Fruit fly (Drosophila melanogaster) whole organism, embryonic: Measurements from ENCODE around the gene CG1136.

Source experiments
- Blimp-1 ChIP-seq: fragments of 200-800 bp; sonication (Bioruptor generic); optimal IDR thresholded peaks from 3 replicates; lab custom pipeline; 2018; ENCODE audit warnings: missing biosample characterization, missing genetic modification characterization, mild to moderate bottlenecking, moderate library complexity, missing genetic modification reagents
- CG10366 ChIP-seq: fragments of 200-800 bp; sonication (Bioruptor generic); IDR thresholded peaks from 2 replicates; pipeline ENCODE4 v1.3.6; 2022; ENCODE audit warnings: missing biosample characterization, missing genetic modification characterization
- CG11504 ChIP-seq: fragments of 200-800 bp; sonication (Bioruptor generic); optimal IDR thresholded peaks from 3 replicates; lab custom pipeline; 2019; ENCODE audit warnings: missing biosample characterization, mild to moderate bottlenecking, missing genetic modification characterization, moderate library complexity
- CG12219 ChIP-seq: fragments of 200-800 bp; sonication (Bioruptor generic); optimal IDR thresholded peaks from 3 replicates; lab custom pipeline; 2018; ENCODE audit warnings: missing biosample characterization, mild to moderate bottlenecking, missing genetic modification characterization
- CG1233 ChIP-seq: fragments of 200-800 bp; sonication (Bioruptor generic); optimal IDR thresholded peaks from 4 replicates; lab custom pipeline; 2018; ENCODE audit warnings: missing biosample characterization, mild to moderate bottlenecking, missing genetic modification characterization
- CG12769 ChIP-seq: fragments of 200-800 bp; sonication (Bioruptor generic); optimal IDR thresholded peaks from 2 replicates; lab custom pipeline; 2019; ENCODE audit warnings: missing biosample characterization, mild to moderate bottlenecking, missing genetic modification characterization, moderate library complexity
- CG13424 ChIP-seq: fragments of 200-800 bp; sonication (Bioruptor generic); optimal IDR thresholded peaks from 2 replicates; lab custom pipeline; 2019; ENCODE audit warnings: missing biosample characterization, mild to moderate bottlenecking, missing genetic modification characterization, moderate library complexity
- CG13624 ChIP-seq: fragments of 200-800 bp; sonication (Bioruptor generic); optimal IDR thresholded peaks from 2 replicates; lab custom pipeline; 2016; ENCODE audit warnings: missing biosample characterization, missing genetic modification characterization
- CG14441 ChIP-seq: fragments of 200-800 bp; sonication (Bioruptor generic); IDR thresholded peaks from 2 replicates; pipeline ENCODE4 v1.3.6; 2022; ENCODE audit warnings: missing biosample characterization, missing genetic modification characterization
- CG15696 ChIP-seq: fragments of 200-800 bp; sonication (Bioruptor generic); optimal IDR thresholded peaks from 2 replicates; lab custom pipeline; 2019; ENCODE audit warnings: missing biosample characterization, mild to moderate bottlenecking, missing genetic modification characterization, moderate library complexity
- CG17359 ChIP-seq: fragments of 200-800 bp; sonication (Bioruptor generic); optimal IDR thresholded peaks from 3 replicates; lab custom pipeline; 2018; ENCODE audit warnings: missing biosample characterization, mild to moderate bottlenecking, missing genetic modification characterization, moderate library complexity
- CG2199 ChIP-seq: fragments of 200-800 bp; sonication (Bioruptor generic); IDR thresholded peaks from 3 replicates; pipeline ENCODE4 v1.3.6; 2022; ENCODE audit warnings: missing biosample characterization, missing genetic modification characterization
- CG2202 ChIP-seq: fragments of 200-800 bp; sonication (Bioruptor generic); optimal IDR thresholded peaks from 2 replicates; lab custom pipeline; 2018; ENCODE audit warnings: missing biosample characterization, mild to moderate bottlenecking, missing genetic modification characterization
- CG2712 ChIP-seq: fragments of 200-800 bp; optimal IDR thresholded peaks from 3 replicates; lab custom pipeline; 2019; ENCODE audit warnings: missing biosample characterization, mild to moderate bottlenecking, missing genetic modification characterization, moderate library complexity
- CG31224 ChIP-seq: fragments of 200-800 bp; sonication (Bioruptor generic); IDR thresholded peaks from 2 replicates; pipeline ENCODE4 v1.3.6; 2022; ENCODE audit warnings: missing biosample characterization, missing genetic modification characterization
- CG31441 ChIP-seq: fragments of 200-800 bp; sonication (Bioruptor generic); IDR thresholded peaks from 2 replicates; pipeline ENCODE4 v1.3.6; 2022; ENCODE audit warnings: missing biosample characterization, missing genetic modification characterization
- CG4820 ChIP-seq: fragments of 200-800 bp; sonication (Bioruptor generic); optimal IDR thresholded peaks from 3 replicates; lab custom pipeline; 2016; ENCODE audit warnings: missing biosample characterization, missing genetic modification characterization
- CG5180 ChIP-seq: fragments of 200-800 bp; sonication (Bioruptor generic); optimal IDR thresholded peaks from 3 replicates; lab custom pipeline; 2017; ENCODE audit warnings: missing biosample characterization, missing genetic modification characterization, mild to moderate bottlenecking, moderate library complexity, missing genetic modification reagents
- GATAe ChIP-seq: fragments of 200-800 bp; sonication (Bioruptor generic); conservative IDR thresholded peaks from 2 replicates; pipeline ENCODE4 v1.3.6; 2022; ENCODE audit warnings: missing biosample characterization, missing genetic modification characterization
- HHEX ChIP-seq: fragments of 200-800 bp; sonication (Bioruptor generic); optimal IDR thresholded peaks from 3 replicates; lab custom pipeline; 2017; ENCODE audit warnings: missing biosample characterization, mild to moderate bottlenecking, missing genetic modification characterization, missing genetic modification reagents
- Hr51 ChIP-seq, 2 experiments: fragments of 200-800 bp; sonication (Bioruptor generic); optimal IDR thresholded peaks; 2 replicates in 1 of 2; 3 replicates in 1 of 2; lab custom pipeline; 2016 to 2018; ENCODE audit warnings: missing biosample characterization in 2 of 2, missing genetic modification characterization in 2 of 2, mild to moderate bottlenecking in 1 of 2, moderate library complexity in 1 of 2
- Hr78 ChIP-seq, 2 experiments: fragments of 200-800 bp in 1 of 2; fragments of >200 bp in 1 of 2; sonication (Bioruptor generic) in 1 of 2; optimal IDR thresholded peaks; 2 replicates each; lab custom pipeline; 2017 to 2019; ENCODE audit warnings: missing biosample characterization in 2 of 2, missing genetic modification characterization in 2 of 2, mild to moderate bottlenecking in 1 of 2, moderate library complexity in 1 of 2
- NC2α ChIP-seq: fragments of 200-800 bp; sonication (Bioruptor generic); optimal IDR thresholded peaks from 2 replicates; lab custom pipeline; 2016; ENCODE audit warnings: missing biosample characterization, missing genetic modification characterization
- Oli ChIP-seq: fragments of 200-800 bp; sonication (Bioruptor generic); optimal IDR thresholded peaks from 2 replicates; lab custom pipeline; 2018; ENCODE audit warnings: missing biosample characterization, mild to moderate bottlenecking, missing genetic modification characterization, moderate library complexity
- Ptx1 ChIP-seq: fragments of 200-800 bp; sonication (Bioruptor generic); IDR thresholded peaks from 2 replicates; pipeline ENCODE4 v1.3.6; 2022; ENCODE audit warnings: missing biosample characterization, missing genetic modification characterization
- Xrp1 ChIP-seq: fragments of 200-800 bp; sonication (Bioruptor generic); IDR thresholded peaks from 2 replicates; pipeline ENCODE4 v1.3.6; 2022; ENCODE audit warnings: missing biosample characterization, missing genetic modification characterization
- ase ChIP-seq: fragments of 200-800 bp; sonication (Bioruptor generic); IDR thresholded peaks from 3 replicates; pipeline ENCODE4 v1.3.6; 2022; ENCODE audit warnings: missing biosample characterization, missing genetic modification characterization
- dysf ChIP-seq: fragments of 200-800 bp; sonication (Bioruptor generic); IDR thresholded peaks from 3 replicates; pipeline ENCODE4 v1.3.6; 2022; ENCODE audit warnings: missing biosample characterization, missing genetic modification characterization
- eve ChIP-seq, 2 experiments: fragments of >200 bp; optimal IDR thresholded peaks; 2 replicates each; lab custom pipeline; 2017; ENCODE audit warnings: missing biosample characterization in 2 of 2, missing genetic modification characterization in 2 of 2
- fd3F ChIP-seq: fragments of 200-800 bp; sonication (Bioruptor generic); optimal IDR thresholded peaks from 2 replicates; lab custom pipeline; 2018; ENCODE audit warnings: missing biosample characterization, mild to moderate bottlenecking, missing genetic modification characterization, moderate library complexity
- gem ChIP-seq: fragments of 200-800 bp; sonication (Bioruptor generic); optimal IDR thresholded peaks from 2 replicates; lab custom pipeline; 2019; ENCODE audit warnings: missing biosample characterization, mild to moderate bottlenecking, missing genetic modification characterization, moderate library complexity
- grau ChIP-seq: fragments of 200-800 bp; optimal IDR thresholded peaks from 3 replicates; lab custom pipeline; 2019; ENCODE audit warnings: missing biosample characterization, mild to moderate bottlenecking, missing genetic modification characterization, moderate library complexity
- oc ChIP-seq: fragments of 200-800 bp; sonication (Bioruptor generic); optimal IDR thresholded peaks from 2 replicates; lab custom pipeline; 2018; ENCODE audit warnings: missing biosample characterization, mild to moderate bottlenecking, missing genetic modification characterization, moderate library complexity
- pan ChIP-seq, 4 experiments: fragments of >200 bp in 3 of 4; fragments of 200-800 bp in 1 of 4; sonication (Bioruptor generic) in 1 of 4; optimal IDR thresholded peaks in 3 of 4; IDR thresholded peaks in 1 of 4; 2 replicates each; pipeline versions ENCODE4 v1.3.6 to Lab custom; 2017 to 2022; ENCODE audit warnings: missing biosample characterization in 2 of 4, missing genetic modification characterization in 2 of 4, mixed read lengths in 1 of 4
- phol ChIP-seq: fragments of 200-800 bp; sonication (Bioruptor generic); optimal IDR thresholded peaks from 3 replicates; lab custom pipeline; 2018; ENCODE audit warnings: missing biosample characterization, mild to moderate bottlenecking, missing genetic modification characterization, moderate library complexity
- prd ChIP-seq, 3 experiments: fragments of >200 bp in 2 of 3; fragments of 200-800 bp in 1 of 3; sonication (Bioruptor generic) in 1 of 3; optimal IDR thresholded peaks in 2 of 3; IDR thresholded peaks in 1 of 3; 2 replicates in 2 of 3; 3 replicates in 1 of 3; pipeline versions ENCODE4 v1.3.6 to Lab custom; 2017 to 2022; ENCODE audit warnings: missing biosample characterization in 1 of 3, missing genetic modification characterization in 1 of 3
- pzg ChIP-seq: fragments of 200-800 bp; sonication (Bioruptor generic); optimal IDR thresholded peaks from 3 replicates; lab custom pipeline; 2018; ENCODE audit warnings: missing biosample characterization, mild to moderate bottlenecking, missing genetic modification characterization, moderate library complexity
- ranshi ChIP-seq: fragments of 200-800 bp; sonication (Bioruptor generic); IDR thresholded peaks from 2 replicates; pipeline ENCODE4 v1.3.6; 2022; ENCODE audit warnings: missing biosample characterization, missing genetic modification characterization
- row ChIP-seq: fragments of 200-800 bp; sonication (Bioruptor generic); IDR thresholded peaks from 3 replicates; pipeline ENCODE4 v1.3.6; 2022; ENCODE audit warnings: missing biosample characterization, missing genetic modification characterization
- salm ChIP-seq: fragments of 200-800 bp; sonication (Bioruptor generic); optimal IDR thresholded peaks from 2 replicates; lab custom pipeline; 2018; ENCODE audit warnings: missing biosample characterization, mild to moderate bottlenecking, missing genetic modification characterization
- scrt ChIP-seq: fragments of 200-800 bp; sonication (Bioruptor generic); optimal IDR thresholded peaks from 2 replicates; lab custom pipeline; 2018; ENCODE audit warnings: missing biosample characterization, mild to moderate bottlenecking, missing genetic modification characterization, moderate library complexity
- sd ChIP-seq: fragments of 200-800 bp; sonication (Bioruptor generic); optimal IDR thresholded peaks from 3 replicates; lab custom pipeline; 2018; ENCODE audit warnings: missing biosample characterization, mild to moderate bottlenecking, missing genetic modification characterization, moderate library complexity
- tgo ChIP-seq: fragments of 200-800 bp; sonication (Bioruptor generic); IDR thresholded peaks from 3 replicates; pipeline ENCODE4 v1.3.6; 2022; ENCODE audit warnings: missing biosample characterization, missing genetic modification characterization
- unpg ChIP-seq: fragments of 200-800 bp; sonication (Bioruptor generic); optimal IDR thresholded peaks from 3 replicates; lab custom pipeline; 2018; ENCODE audit warnings: missing biosample characterization, mild to moderate bottlenecking, missing genetic modification characterization, moderate library complexity
- z ChIP-seq: fragments of 200-800 bp; sonication (Bioruptor generic); IDR thresholded peaks from 3 replicates; pipeline ENCODE4 v1.3.6; 2022; ENCODE audit warnings: missing biosample characterization, missing genetic modification characterization

Gene CG1136

DNA sequence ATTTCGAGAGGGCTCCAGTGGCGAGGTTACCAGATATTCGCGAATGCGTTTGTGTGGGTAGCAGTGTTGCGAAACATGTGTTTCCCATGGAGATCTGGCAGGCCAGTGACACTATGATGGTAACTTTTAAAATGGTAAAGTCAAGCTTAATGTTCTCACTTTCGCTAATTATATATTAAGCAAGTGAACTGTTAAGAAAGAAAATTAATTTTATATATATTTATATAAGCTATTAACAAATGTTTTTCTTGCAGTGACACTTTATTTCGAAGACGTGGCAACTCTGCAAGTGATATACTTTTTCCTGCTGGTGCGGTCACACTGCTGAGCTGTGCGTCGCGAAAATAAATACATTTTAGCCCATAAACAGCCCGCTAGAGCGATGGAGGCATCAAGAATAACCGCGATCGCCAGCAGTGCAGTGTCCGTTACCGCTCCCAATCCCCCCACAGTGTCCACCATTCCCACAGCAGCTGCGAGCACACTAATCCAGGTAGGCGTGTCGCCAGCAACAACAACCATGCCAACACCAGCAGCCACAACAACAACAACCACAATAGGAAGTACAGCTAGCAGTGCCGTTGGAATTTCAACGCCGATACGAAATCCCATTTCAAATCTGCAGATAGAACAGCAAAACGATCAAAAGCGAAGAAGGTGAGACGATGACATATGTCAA is 6.0 kb upstream of the CG1136 start, which contains the start of the genes CG11593 and Rcd5 (continued):
- no peak for TF ChIP-seq CG2712 (tag; lab: Kevin White, UChicago)
- TF ChIP-seq grau: peak; percentile 71
- no peak for TF ChIP-seq salm (tag; lab: Kevin White, UChicago)
- TF ChIP-seq fd3F (GFP tag; lab: Kevin White, UChicago): peak; percentile 63
- TF ChIP-seq CG4820 (GFP tag; lab: Kevin White, UChicago): peak; percentile 55
- TF ChIP-seq ranshi (GFP tag; lab: Robert Waterston, UW): peak; percentile 82; the same call in 1 of the 2 replicates
- TF ChIP-seq CG2199 (GFP tag; lab: Robert Waterston, UW): 0 out of 3 replicates have a peak, but pooled peaks have one; percentile 56
- peak; percentile 50 for TF ChIP-seq CG15696
- peak; percentile 70 for TF ChIP-seq GATAe

DNA sequence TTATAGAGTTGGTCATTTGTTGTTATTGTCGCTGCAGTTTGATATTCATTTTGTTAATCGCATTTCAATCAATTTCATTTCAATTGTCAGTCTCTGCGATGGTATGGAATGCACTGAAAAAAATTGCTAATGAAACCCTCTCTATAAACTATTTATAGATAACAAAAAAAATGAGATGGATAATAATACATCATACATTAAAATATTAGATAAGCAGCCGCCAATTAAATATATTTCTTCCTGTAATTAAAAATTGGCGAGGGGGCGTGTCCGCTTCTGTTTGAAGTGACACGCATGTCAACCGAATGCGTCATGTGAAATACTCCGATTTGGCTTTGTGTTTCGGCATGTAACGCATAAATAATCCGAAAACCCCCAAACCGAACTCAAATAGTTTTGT is 1.9 kb upstream of the CG1136 start:
- TF ChIP-seq CG12219 (no peak), pan (optimal IDR thresholded peaks at IDR 0.05; lab: Kevin White, UChicago) (no peak), pan (GFP tag; optimal IDR thresholded peaks at IDR 0.05 in 1 of 2, IDR thresholded peaks at IDR 0.05 in 1 of 2) (peak in 1 of 2 experiments; percentile 55), pzg (GFP tag; lab: Kevin White, UChicago) (no peak), oc (tag; lab: Kevin White, UChicago) (peak; percentile 16), eve (GFP tag; optimal IDR thresholded peaks at IDR 0.05; lab: Kevin White, UChicago) (no peak), dysf (GFP tag; lab: Robert Waterston, UW) (no peak), CG14441 (GFP tag; lab: Robert Waterston, UW) (peak; percentile 41), CG31224 (GFP tag; lab: Robert Waterston, UW) (no peak), z (GFP tag; lab: Robert Waterston, UW) (no peak), unpg (GFP tag; lab: Kevin White, UChicago) (peak; percentile 29), row (0 out of 3 replicates have a peak, but pooled peaks have one; percentile 9), CG1233 (no peak), phol (peak; percentile 2), CG12769 (no peak), tgo (GFP tag; lab: Robert Waterston, UW) (no peak), NC2α (GFP tag; lab: Kevin White, UChicago) (no peak), CG31441 (GFP tag; lab: Robert Waterston, UW) (peak; percentile 17; the same call in 1 of the 2 replicates), CG13624 (GFP tag; lab: Kevin White, UChicago) (no peak), CG5180 (no peak), gem (tag; lab: Kevin White, UChicago) (peak; percentile 46), Blimp-1 (GFP tag; lab: Kevin White, UChicago) (peak; percentile 4), scrt (GFP tag; lab: Kevin White, UChicago) (no peak), ase (GFP tag; lab: Robert Waterston, UW) (peak; percentile 48; the same call in 1 of the 3 replicates), CG13424 (peak; percentile 7), Hr78 (GFP tag; optimal IDR thresholded peaks at IDR 0.05; lab: Kevin White, UChicago) (no peak), sd (peak; percentile 55), grau (peak; percentile 18), Hr51 (GFP tag; optimal IDR thresholded peaks at IDR 0.05; lab: Kevin White, UChicago) (peak in 1 of 2 experiments; percentile 63), CG17359 (tag; lab: Kevin White, UChicago) (peak; percentile 32), Ptx1 (GFP tag; lab: Robert Waterston, UW) (peak; percentile 36; the same call in 1 of the 2 replicates), CG2202 (no peak), Oli (tag; lab: Kevin White, UChicago) (peak; percentile 32), CG11504 (peak; percentile 52), CG10366 (GFP tag; lab: Robert Waterston, UW) (peak; percentile 49), Xrp1 (0 out of 2 replicates have a peak, but pooled peaks have one; percentile 17), prd (optimal IDR thresholded peaks at IDR 0.05; lab: Kevin White, UChicago) (no peak), prd (GFP tag; IDR thresholded peaks at IDR 0.05; lab: Robert Waterston, UW) (peak; percentile 10; the same call in 1 of the 3 replicates), HHEX (no peak), CG2712 (tag; lab: Kevin White, UChicago) (peak; percentile 15)
